Worm (Caenorhabditis elegans) whole organism, L1 larva: Measurements from ENCODE around the gene ZK632.11.

Source experiments
- C04F5.9 ChIP-seq: sonication (generic microtip); optimal IDR thresholded peaks from 2 replicates; lab custom pipeline; 2016; ENCODE audit warnings: missing genetic modification characterization, missing compliant biosample characterization
- C16A3.4 ChIP-seq: fragments of 150-350 bp; optimal IDR thresholded peaks from 2 replicates; lab custom pipeline; 2014; ENCODE audit warnings: missing biosample characterization, missing genetic modification characterization
- F16B12.6 ChIP-seq: fragments of 150-350 bp; optimal IDR thresholded peaks from 2 replicates; lab custom pipeline; 2014; ENCODE audit warnings: missing biosample characterization, missing genetic modification characterization
- alr-1 ChIP-seq: fragments of 200-800 bp; sonication (Bioruptor generic); optimal IDR thresholded peaks from 2 replicates; lab custom pipeline; 2018; ENCODE audit warnings: borderline replicate concordance, mild to moderate bottlenecking, missing genetic modification characterization, missing compliant biosample characterization
- ama-1 ChIP-seq: fragments of 150-350 bp; optimal IDR thresholded peaks from 2 replicates; lab custom pipeline; 2014
- ceh-82 ChIP-seq, 3 experiments: fragments of 150-350 bp in 1 of 3; sonication (generic microtip) in 2 of 3; optimal IDR thresholded peaks; 2 replicates each; lab custom pipeline; 2014 to 2017; ENCODE audit warnings: missing biosample characterization in 3 of 3, missing genetic modification characterization in 3 of 3
- ces-1 ChIP-seq: fragments of 150-350 bp; optimal IDR thresholded peaks from 2 replicates; lab custom pipeline; 2014; ENCODE audit warnings: missing biosample characterization, missing genetic modification reagents, missing genetic modification characterization
- dpl-1 ChIP-seq, 3 experiments: fragments of 150-350 bp in 2 of 3; sonication (generic microtip) in 1 of 3; optimal IDR thresholded peaks; 2 replicates each; lab custom pipeline; 2014 to 2017; ENCODE audit warnings: missing biosample characterization in 3 of 3, missing genetic modification characterization in 3 of 3, missing genetic modification reagents in 3 of 3
- efl-1 ChIP-seq, 4 experiments: fragments of 150-350 bp; optimal IDR thresholded peaks in 3 of 4; peaks in 1 of 4; 1 replicate in 1 of 4; 2 replicates in 3 of 4; lab custom pipeline; 2014; ENCODE audit warnings: missing biosample characterization in 2 of 4, missing genetic modification characterization in 2 of 4, missing genetic modification reagents in 2 of 4
- efl-3 ChIP-seq: fragments of 200-800 bp; sonication (Bioruptor generic); optimal IDR thresholded peaks from 2 replicates; lab custom pipeline; 2018; ENCODE audit warnings: mild to moderate bottlenecking, missing genetic modification characterization, missing compliant biosample characterization
- elt-2 ChIP-seq: sonication (generic microtip); optimal IDR thresholded peaks from 2 replicates; lab custom pipeline; 2016; ENCODE audit warnings: missing genetic modification characterization, mild to moderate bottlenecking, inconsistent platforms, missing compliant biosample characterization, missing genetic modification reagents
- elt-3 ChIP-seq, 6 experiments: fragments of 150-350 bp in 1 of 6; sonication (generic microtip); optimal IDR thresholded peaks; 2 replicates each; lab custom pipeline; 2017 to 2018; ENCODE audit warnings: missing biosample characterization in 6 of 6, missing genetic modification characterization in 6 of 6, inconsistent platforms in 1 of 6
- ets-5 ChIP-seq: fragments of 200-800 bp; sonication (Bioruptor generic); IDR thresholded peaks from 2 replicates; pipeline ENCODE4 v1.3.6; 2022; ENCODE audit warnings: missing genetic modification characterization, missing compliant biosample characterization
- fkh-8 ChIP-seq: sonication (generic microtip); optimal IDR thresholded peaks from 2 replicates; lab custom pipeline; 2016; ENCODE audit warnings: mild to moderate bottlenecking, missing genetic modification characterization, missing compliant biosample characterization
- hlh-17 ChIP-seq: fragments of 200-800 bp; sonication (Bioruptor generic); optimal IDR thresholded peaks from 2 replicates; lab custom pipeline; 2018; ENCODE audit warnings: missing genetic modification characterization, mild to moderate bottlenecking, missing compliant biosample characterization, moderate library complexity, borderline replicate concordance
- hlh-4 ChIP-seq: sonication (generic microtip); optimal IDR thresholded peaks from 2 replicates; lab custom pipeline; 2016; ENCODE audit warnings: mild to moderate bottlenecking, missing genetic modification characterization, missing compliant biosample characterization
- isw-1 ChIP-seq: fragments of 200-800 bp; sonication (Bioruptor generic); IDR thresholded peaks from 2 replicates; pipeline ENCODE4 v1.3.6; 2022; ENCODE audit warnings: missing genetic modification characterization, missing compliant biosample characterization
- lin-14 ChIP-seq: fragments of 200-800 bp; sonication (Bioruptor generic); optimal IDR thresholded peaks from 2 replicates; lab custom pipeline; 2018; ENCODE audit warnings: mild to moderate bottlenecking, missing genetic modification characterization, moderate library complexity, missing compliant biosample characterization
- lin-15B ChIP-seq: fragments of 150-350 bp; sonication (generic microtip); optimal IDR thresholded peaks from 3 replicates; lab custom pipeline; 2014; ENCODE audit warnings: missing biosample characterization, missing genetic modification characterization
- lir-3 ChIP-seq: sonication (generic microtip); optimal IDR thresholded peaks from 2 replicates; lab custom pipeline; 2016; ENCODE audit warnings: mild to moderate bottlenecking, missing genetic modification characterization, moderate library complexity, missing compliant biosample characterization; ENCODE audit not compliant: poor library complexity
- lsy-2 ChIP-seq, 2 experiments: fragments of 150-350 bp; optimal IDR thresholded peaks; 2 replicates each; lab custom pipeline; 2014; ENCODE audit warnings: missing biosample characterization in 2 of 2, missing genetic modification characterization in 2 of 2
- mef-2 ChIP-seq: fragments of 150-350 bp; optimal IDR thresholded peaks from 2 replicates; lab custom pipeline; 2014; ENCODE audit warnings: missing biosample characterization, missing genetic modification characterization
- mep-1 ChIP-seq: fragments of 150-350 bp; optimal IDR thresholded peaks from 2 replicates; lab custom pipeline; 2014; ENCODE audit warnings: missing biosample characterization, missing genetic modification characterization
- nhr-11 ChIP-seq: fragments of 150-350 bp; optimal IDR thresholded peaks from 2 replicates; lab custom pipeline; 2014; ENCODE audit warnings: missing biosample characterization, missing genetic modification characterization
- nhr-71 ChIP-seq: sonication (generic microtip); optimal IDR thresholded peaks from 2 replicates; lab custom pipeline; 2016; ENCODE audit warnings: mild to moderate bottlenecking, missing genetic modification characterization, moderate library complexity, missing compliant biosample characterization
- nhr-76 ChIP-seq: sonication (generic microtip); optimal IDR thresholded peaks from 2 replicates; lab custom pipeline; 2017; ENCODE audit warnings: missing biosample characterization, missing genetic modification characterization
- nhr-84 ChIP-seq: sonication (generic microtip); optimal IDR thresholded peaks from 2 replicates; lab custom pipeline; 2017; ENCODE audit warnings: missing biosample characterization, missing genetic modification characterization
- nhr-85 ChIP-seq: sonication (generic microtip); peaks from one replicate; lab custom pipeline; 2016; ENCODE audit warnings: missing genetic modification characterization, inconsistent platforms, missing compliant biosample characterization
- nhr-90 ChIP-seq: sonication (generic microtip); optimal IDR thresholded peaks from 2 replicates; lab custom pipeline; 2016; ENCODE audit warnings: mild to moderate bottlenecking, missing genetic modification characterization, missing compliant biosample characterization; ENCODE audit not compliant: poor library complexity
- pax-3 ChIP-seq: fragments of 200-800 bp; sonication (Bioruptor generic); optimal IDR thresholded peaks from 2 replicates; lab custom pipeline; 2018; ENCODE audit warnings: mild to moderate bottlenecking, missing genetic modification characterization, moderate library complexity, missing compliant biosample characterization
- skn-1 ChIP-seq: fragments of 150-350 bp; optimal IDR thresholded peaks from 2 replicates; lab custom pipeline; 2014; ENCODE audit warnings: missing biosample characterization, missing genetic modification characterization
- snpc-4 ChIP-seq: fragments of 150-350 bp; optimal IDR thresholded peaks from 2 replicates; lab custom pipeline; 2014; ENCODE audit warnings: missing biosample characterization, missing genetic modification characterization
- snu-23 ChIP-seq: sonication (generic microtip); optimal IDR thresholded peaks from 2 replicates; lab custom pipeline; 2016; ENCODE audit warnings: missing genetic modification characterization, missing compliant biosample characterization
- sox-4 ChIP-seq: sonication (generic microtip); optimal IDR thresholded peaks from 2 replicates; lab custom pipeline; 2016; ENCODE audit warnings: missing genetic modification characterization, missing compliant biosample characterization
- sptf-1 ChIP-seq: fragments of 150-350 bp; optimal IDR thresholded peaks from 2 replicates; lab custom pipeline; 2014; ENCODE audit warnings: missing biosample characterization, missing genetic modification characterization
- tlp-1 ChIP-seq: fragments of 150-350 bp; optimal IDR thresholded peaks from 2 replicates; lab custom pipeline; 2014; ENCODE audit warnings: missing biosample characterization, missing genetic modification characterization
- unc-30 ChIP-seq: sonication (generic microtip); optimal IDR thresholded peaks from 2 replicates; lab custom pipeline; 2017; ENCODE audit warnings: missing biosample characterization, missing genetic modification characterization
- vab-15 ChIP-seq: sonication (generic microtip); optimal IDR thresholded peaks from 2 replicates; lab custom pipeline; 2017; ENCODE audit warnings: missing genotype, mild to moderate bottlenecking, missing genetic modification characterization, missing compliant biosample characterization
- xbp-1 ChIP-seq: sonication (generic microtip); optimal IDR thresholded peaks from 2 replicates; lab custom pipeline; 2016; ENCODE audit warnings: missing genetic modification characterization, missing compliant biosample characterization
- zag-1 ChIP-seq: fragments of 150-350 bp; optimal IDR thresholded peaks from 2 replicates; lab custom pipeline; 2014; ENCODE audit warnings: missing biosample characterization, missing genetic modification characterization
- zip-4 ChIP-seq: fragments of 200-800 bp; sonication (Bioruptor generic); optimal IDR thresholded peaks from 2 replicates; lab custom pipeline; 2018; ENCODE audit warnings: mild to moderate bottlenecking, missing genetic modification characterization, moderate library complexity, missing compliant biosample characterization
- ztf-4 ChIP-seq: fragments of 150-350 bp; optimal IDR thresholded peaks from 2 replicates; lab custom pipeline; 2014; ENCODE audit warnings: missing biosample characterization, missing genetic modification characterization

The ZK632.11 gene

DNA sequence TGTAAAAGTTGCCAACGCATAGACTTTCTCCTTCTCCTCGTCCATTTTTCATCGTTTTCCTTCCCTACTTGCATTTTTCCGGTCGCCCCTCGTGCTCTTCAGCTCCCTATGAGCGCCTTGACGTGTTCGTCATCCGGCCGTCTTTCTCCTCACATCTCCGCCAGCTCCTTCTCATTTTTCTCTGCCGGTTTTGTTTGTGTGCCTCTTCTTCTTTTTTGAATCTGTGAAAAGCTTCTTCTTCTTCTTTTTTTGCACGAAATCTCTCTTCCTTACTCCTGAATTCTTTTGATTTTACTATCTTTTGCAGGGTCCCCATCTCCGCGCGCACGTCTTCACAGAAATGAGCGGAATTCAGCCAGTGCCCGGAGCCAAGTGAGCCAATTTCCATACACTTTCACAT lies 23.8 kb downstream of the ZK632.11 start, which contains the start of gene K11H3.3:
Gene K11H3.3 (plus strand): TSS at position 308 of the 400 bp plus-strand sequence.
- TF ChIP-seq efl-1 (optimal IDR thresholded peaks at IDR 0.05; lab: Kevin White, UChicago) (no peak), efl-1 (GFP tag; optimal IDR thresholded peaks at IDR 0.05 in 1 of 2; lab: Kevin White, UChicago) (peak in 1 of 2 experiments; percentile 42), ama-1 (no peak), ceh-82 (tag; optimal IDR thresholded peaks at IDR 0.05; lab: Kevin White, UChicago) (peak in 1 of 3 experiments; percentile 0), lin-14 (GFP tag; lab: Kevin White, UChicago) (peak; percentile 59)

DNA sequence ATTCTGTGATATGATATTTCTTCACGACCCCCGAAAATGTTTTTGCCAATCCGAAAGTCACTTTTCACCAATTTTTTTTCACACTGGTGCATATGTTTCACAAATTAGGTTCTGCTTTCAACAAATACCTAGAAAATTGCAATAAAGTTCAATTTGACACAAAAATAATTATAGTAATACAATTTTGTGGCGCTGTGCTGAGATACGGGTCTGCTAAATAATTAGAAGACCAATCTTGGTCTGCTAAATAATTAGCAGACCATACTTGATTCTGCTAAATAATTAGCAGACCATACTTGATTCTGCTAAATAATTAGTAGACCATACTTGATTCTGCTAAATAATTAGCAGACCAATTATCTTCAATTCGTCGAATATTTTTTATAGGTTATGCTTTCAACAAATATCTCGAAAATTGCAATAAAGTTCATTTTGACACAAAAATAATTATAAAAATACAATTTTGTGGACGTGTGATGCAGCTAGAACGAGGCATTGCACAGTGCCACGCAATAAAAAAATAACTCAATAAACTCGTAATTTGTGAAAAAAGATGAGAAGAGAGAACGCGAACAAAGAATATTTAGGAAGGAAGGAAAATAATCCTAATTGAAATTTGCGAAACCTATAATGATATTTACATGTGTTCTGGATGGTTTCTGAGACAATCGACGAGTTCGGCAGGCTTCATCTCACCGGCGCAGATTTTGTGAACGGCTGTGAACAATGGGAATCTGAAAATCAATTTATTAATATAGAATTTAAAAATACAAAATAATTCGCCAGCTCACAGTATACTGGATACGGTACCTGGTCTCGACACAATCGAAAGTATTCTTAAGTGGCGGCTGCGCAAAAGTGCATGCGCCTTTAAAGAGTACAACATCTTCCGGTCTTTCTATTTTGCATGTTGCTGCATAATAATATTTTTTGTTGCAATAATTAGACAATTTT lies 26.2 kb downstream of the ZK632.11 start:
- TF ChIP-seq zip-4 (no peak), efl-1 (optimal IDR thresholded peaks at IDR 0.05; lab: Kevin White, UChicago) (no peak), efl-1 (GFP tag; optimal IDR thresholded peaks at IDR 0.05 in 1 of 2; lab: Kevin White, UChicago) (peak in 1 of 2 experiments; percentile 71)

DNA sequence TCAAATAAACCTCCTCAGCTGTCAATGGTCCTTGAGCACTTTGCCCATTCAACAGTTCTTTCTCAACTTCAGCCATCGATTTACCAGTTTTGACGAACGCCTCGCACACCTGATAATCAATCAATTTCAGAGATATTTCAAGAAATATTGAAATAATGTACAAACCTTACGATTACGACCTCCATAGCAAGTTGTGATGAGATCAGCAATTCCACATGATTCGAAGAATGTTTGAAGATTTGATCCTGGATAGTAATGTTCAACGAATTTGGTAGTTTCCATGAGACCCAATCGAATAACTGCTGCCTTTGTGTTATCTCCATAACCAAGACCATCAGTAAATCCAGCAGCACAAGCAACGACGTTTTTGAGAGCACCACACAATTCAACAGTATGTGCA lies 27.2 kb downstream of the ZK632.11 start:
- no peak for TF ChIP-seq mep-1 (tag; lab: Kevin White, UChicago)
- no peak for TF ChIP-seq hlh-4 (tag; lab: Kevin White, UChicago)
- TF ChIP-seq snu-23 (GFP tag; lab: Kevin White, UChicago) = no peak
- no peak for TF ChIP-seq isw-1
- no peak for TF ChIP-seq C16A3.4 (tag; lab: Kevin White, UChicago)
- TF ChIP-seq efl-1 (optimal IDR thresholded peaks at IDR 0.05; lab: Kevin White, UChicago) = no peak
- TF ChIP-seq efl-1 (GFP tag; optimal IDR thresholded peaks at IDR 0.05 in 1 of 2; lab: Kevin White, UChicago) = peak in 1 of 2 experiments; percentile 68
- no peak for TF ChIP-seq mef-2 (tag; lab: Kevin White, UChicago)

DNA sequence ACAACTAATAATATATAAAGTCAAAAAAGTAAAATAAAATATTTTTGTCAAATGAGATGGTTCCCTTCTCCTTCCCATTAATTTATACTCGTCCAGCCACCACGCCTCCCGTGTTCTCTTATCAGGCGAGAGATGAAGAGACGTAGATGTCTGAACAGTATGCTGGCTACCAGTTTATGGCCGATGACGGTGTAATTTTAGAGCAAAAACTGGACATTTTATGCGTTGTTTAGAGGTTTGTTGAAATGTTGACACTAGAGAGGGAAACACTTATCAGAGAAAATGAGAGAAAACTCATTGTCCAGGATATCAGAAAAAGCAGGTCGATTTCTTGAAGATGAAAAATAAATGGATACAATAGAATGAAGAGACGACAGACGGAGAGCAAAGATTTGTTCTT lies 29.4 kb downstream of the ZK632.11 start:
- TF ChIP-seq snpc-4 (tag; lab: Kevin White, UChicago) = no peak
- TF ChIP-seq efl-3 = no peak
- no peak for TF ChIP-seq elt-3 (tag; optimal IDR thresholded peaks at IDR 0.05; lab: Kevin White, UChicago)
- no peak for TF ChIP-seq ztf-4 (tag; lab: Kevin White, UChicago)
- no peak for TF ChIP-seq unc-30 (tag; lab: Kevin White, UChicago)
- no peak for TF ChIP-seq zip-4
- TF ChIP-seq isw-1 = no peak
- TF ChIP-seq nhr-85 = peak; percentile 45
- TF ChIP-seq nhr-90 (tag; lab: Kevin White, UChicago) = peak; percentile 36
- TF ChIP-seq pax-3 (tag; lab: Kevin White, UChicago) = no peak
- TF ChIP-seq hlh-17 (GFP tag; lab: Kevin White, UChicago) = no peak
- no peak for TF ChIP-seq dpl-1 (GFP tag; optimal IDR thresholded peaks at IDR 0.05; lab: Kevin White, UChicago)
- no peak for TF ChIP-seq efl-1 (optimal IDR thresholded peaks at IDR 0.05; lab: Kevin White, UChicago)
- TF ChIP-seq efl-1 (GFP tag; optimal IDR thresholded peaks at IDR 0.05 in 1 of 2; lab: Kevin White, UChicago) = peak in 1 of 2 experiments; percentile 15
- TF ChIP-seq nhr-11 (tag; lab: Kevin White, UChicago) = no peak
- TF ChIP-seq nhr-76 (tag; lab: Kevin White, UChicago) = no peak
- TF ChIP-seq ces-1 (GFP tag; lab: Kevin White, UChicago) = no peak
- no peak for TF ChIP-seq sptf-1 (tag; lab: Kevin White, UChicago)
- no peak for TF ChIP-seq ets-5 (GFP tag; lab: Robert Waterston, UW)
- peak; percentile 16 for TF ChIP-seq nhr-71 (tag; lab: Kevin White, UChicago)
- no peak for TF ChIP-seq F16B12.6 (tag; lab: Kevin White, UChicago)
- TF ChIP-seq lin-14 (GFP tag; lab: Kevin White, UChicago) = peak; percentile 19
- no peak for TF ChIP-seq skn-1
- TF ChIP-seq xbp-1 = no peak
- TF ChIP-seq lin-15B (tag; lab: Kevin White, UChicago) = no peak
- TF ChIP-seq zag-1 (tag; lab: Kevin White, UChicago) = no peak
- no peak for TF ChIP-seq sox-4 (tag; lab: Kevin White, UChicago)
- TF ChIP-seq lir-3 (tag; lab: Kevin White, UChicago) = no peak
- TF ChIP-seq nhr-84 = no peak
- TF ChIP-seq mep-1 (tag; lab: Kevin White, UChicago) = no peak
- TF ChIP-seq alr-1 (tag; lab: Kevin White, UChicago) = no peak
- no peak for TF ChIP-seq elt-2
- TF ChIP-seq fkh-8 (tag; lab: Kevin White, UChicago) = no peak
- no peak for TF ChIP-seq tlp-1 (tag; lab: Kevin White, UChicago)
- TF ChIP-seq C04F5.9 (tag; lab: Kevin White, UChicago) = no peak
- peak in 1 of 2 experiments; percentile 13 for TF ChIP-seq lsy-2 (tag; optimal IDR thresholded peaks at IDR 0.05; lab: Kevin White, UChicago)
- TF ChIP-seq C16A3.4 (tag; lab: Kevin White, UChicago) = no peak
- TF ChIP-seq vab-15 (tag; lab: Kevin White, UChicago) = no peak
